Worm (Caenorhabditis elegans) whole organism, dauer: ENCODE measurements around the gene T22C8.4.

Experiments
- unc-62 ChIP-seq: sonication (generic microtip); optimal IDR thresholded peaks from 2 replicates; lab custom pipeline; 2017; ENCODE audit warnings: missing biosample characterization, missing genetic modification reagents, missing genetic modification characterization

T22C8.4 gene

ce11 chrII:8623396-8623795 is at the start of gene T22C8.4:
Gene T22C8.4 (minus strand): TSS chrII:8623496.
- no peak for TF ChIP-seq unc-62 (GFP tag; lab: Kevin White, UChicago)

ce11 chrII:8670835-8671234 is 47.5 kb upstream of the T22C8.4 start:
- no peak for TF ChIP-seq unc-62 (GFP tag; lab: Kevin White, UChicago)

- TF ChIP-seq unc-62 (GFP tag; lab: Kevin White, UChicago): no peak
Measured at ce11 chrII:8668871-8669270, 45.6 kb upstream of the T22C8.4 start.

- no peak for TF ChIP-seq unc-62 (GFP tag; lab: Kevin White, UChicago)
Measured at ce11 chrII:8664533-8664932, 41.2 kb upstream of the T22C8.4 start, which contains the start of gene etc-1. Gene etc-1 (plus strand): TSS chrII:8664833.

- TF ChIP-seq unc-62 (GFP tag; lab: Kevin White, UChicago): no peak
Measured at ce11 chrII:8661539-8661938, 38.2 kb upstream of the T22C8.4 start, which contains the start of the genes piga-1 and eif-2Bepsilon. Gene piga-1 (minus strand): TSS chrII:8661712. Gene eif-2Bepsilon (plus strand): TSS chrII:8661869.

DNA sequence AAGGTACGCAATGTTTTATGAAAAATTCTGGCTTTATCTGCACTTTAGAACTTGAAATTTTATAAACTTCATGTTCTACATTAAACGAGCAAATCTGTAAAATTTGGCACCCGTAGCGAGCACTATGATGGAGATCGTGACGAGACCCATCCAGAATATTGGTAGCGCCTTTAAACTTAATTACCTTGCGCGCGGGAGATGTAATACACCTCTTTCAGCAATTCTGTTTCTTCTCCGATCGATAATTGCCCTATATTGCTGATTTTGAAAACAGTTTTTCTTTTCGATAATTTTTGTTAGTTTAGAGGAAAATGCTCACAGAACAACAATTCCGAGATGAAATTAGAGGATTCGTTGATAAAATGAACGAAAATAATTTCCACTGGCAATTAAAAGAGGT is 35.5 kb upstream of the T22C8.4 start, which contains the start of gene atg-10:
TSS of gene atg-10 (plus strand) at position 301 of the 400 bp plus-strand sequence.
- no peak for TF ChIP-seq unc-62 (GFP tag; lab: Kevin White, UChicago)

ce11 chrII:8650644-8651159 is 27.4 kb upstream of the T22C8.4 start, which contains the start of gene pyr-1:
Gene pyr-1 (plus strand): TSS chrII:8651109.
- TF ChIP-seq unc-62 (GFP tag; lab: Kevin White, UChicago): no peak

DNA sequence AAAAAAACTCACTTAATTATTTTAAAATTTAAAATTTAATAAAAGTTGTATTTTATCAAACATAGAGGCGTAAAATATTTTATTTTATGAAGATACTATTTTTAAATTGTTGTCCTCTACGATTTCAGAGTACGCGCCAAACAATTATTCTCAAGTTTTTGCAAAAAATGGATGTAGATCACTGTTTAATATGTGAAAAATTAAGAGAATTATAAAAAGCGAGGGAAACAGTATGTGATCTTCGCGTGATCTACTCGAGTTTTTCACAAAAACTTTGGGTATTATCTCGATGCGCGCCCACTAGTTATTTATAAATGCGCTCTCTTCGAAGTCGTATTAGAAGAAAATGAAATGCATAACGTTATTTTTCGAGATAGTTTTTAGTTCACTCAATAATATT is 25.5 kb upstream of the T22C8.4 start:
- TF ChIP-seq unc-62 (GFP tag; lab: Kevin White, UChicago): no peak

ce11 chrII:8646437-8646836 is 23.1 kb upstream of the T22C8.4 start:
- TF ChIP-seq unc-62 (GFP tag; lab: Kevin White, UChicago): no peak

ce11 chrII:8643627-8644356 is 20.5 kb upstream of the T22C8.4 start:
- TF ChIP-seq unc-62 (GFP tag; lab: Kevin White, UChicago): no peak

DNA sequence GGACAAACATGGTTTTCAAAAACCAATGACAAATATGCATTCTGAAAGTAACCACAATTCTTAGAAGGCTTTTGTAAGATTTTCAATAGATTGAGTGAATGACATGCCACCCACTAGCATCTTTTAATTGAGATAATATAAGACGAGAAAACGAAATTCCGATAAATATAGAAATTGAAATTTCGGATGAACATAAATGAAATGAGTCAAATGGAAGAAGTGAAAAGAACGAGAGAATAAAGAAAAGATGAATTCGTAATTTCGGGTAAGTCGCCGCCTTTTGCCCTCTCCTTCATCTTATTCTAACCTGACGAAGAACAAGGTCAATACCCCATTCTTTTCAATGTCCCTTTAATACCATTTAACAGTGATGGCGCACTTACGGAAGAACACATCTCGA is 19.1 kb upstream of the T22C8.4 start:
- TF ChIP-seq unc-62 (GFP tag; lab: Kevin White, UChicago): no peak

DNA sequence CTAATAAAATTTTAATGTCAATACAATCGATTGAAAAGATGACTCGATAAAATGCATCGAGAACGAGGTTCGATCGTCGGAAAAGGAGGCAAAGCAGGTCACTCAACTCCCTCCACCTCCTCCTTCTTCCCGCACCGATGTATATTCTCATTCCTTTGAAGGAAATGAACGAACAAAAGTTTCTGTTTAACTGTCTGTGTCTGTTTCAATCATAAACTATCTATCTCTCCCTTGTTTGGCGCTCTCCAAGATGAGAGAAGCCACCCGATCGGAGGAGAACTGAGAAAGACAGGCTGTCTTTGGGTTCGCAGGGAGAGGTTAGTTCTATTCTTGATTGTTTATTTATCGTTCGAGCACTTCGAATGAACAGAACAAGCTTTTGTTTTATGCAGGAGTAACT is 17.8 kb upstream of the T22C8.4 start, which contains the start of gene D2085.7:
TSS of gene D2085.7 (plus strand) at position 251 of the 400 bp plus-strand sequence.
- no peak for TF ChIP-seq unc-62 (GFP tag; lab: Kevin White, UChicago)

ce11 chrII:8640503-8640902 is 17.2 kb upstream of the T22C8.4 start:
- TF ChIP-seq unc-62 (GFP tag; lab: Kevin White, UChicago): no peak

- no peak for TF ChIP-seq unc-62 (GFP tag; lab: Kevin White, UChicago)
Measured at ce11 chrII:8639553-8639952, 16.3 kb upstream of the T22C8.4 start.

- no peak for TF ChIP-seq unc-62 (GFP tag; lab: Kevin White, UChicago)
Measured at ce11 chrII:8637615-8638014, 14.3 kb upstream of the T22C8.4 start, which contains the start of gene vab-9. Gene vab-9 (minus strand): TSS chrII:8637715.

- TF ChIP-seq unc-62 (GFP tag; lab: Kevin White, UChicago): no peak
Measured at ce11 chrII:8634386-8634785, 11.1 kb upstream of the T22C8.4 start, which contains the start of gene cutl-12. Gene cutl-12 (minus strand): TSS chrII:8634486.
